Fruit fly (Drosophila melanogaster) whole organism, embryonic: ENCODE data around the gene CG32459.

ENCODE experiments used
- B-H1 ChIP-seq: fragments of 200-800 bp; sonication (Bioruptor generic); IDR thresholded peaks from 3 replicates; pipeline ENCODE4 v1.3.6; 2022; ENCODE audit warnings: missing biosample characterization, missing genetic modification characterization
- CG11398 ChIP-seq: fragments of 200-800 bp; sonication (Bioruptor generic); optimal IDR thresholded peaks from 2 replicates; lab custom pipeline; 2016; ENCODE audit warnings: missing biosample characterization, missing genetic modification characterization
- CG11456 ChIP-seq: fragments of 200-800 bp; sonication (Bioruptor generic); IDR thresholded peaks from 3 replicates; pipeline ENCODE4 v1.3.6; 2022; ENCODE audit warnings: missing biosample characterization, missing genetic modification characterization
- CG11696 ChIP-seq: fragments of 200-800 bp; sonication (Bioruptor generic); IDR thresholded peaks from 2 replicates; pipeline ENCODE4 v1.3.6; 2022; ENCODE audit warnings: missing biosample characterization, missing genetic modification characterization
- CG12942 ChIP-seq: fragments of 200-800 bp; sonication (Bioruptor generic); optimal IDR thresholded peaks from 3 replicates; lab custom pipeline; 2016; ENCODE audit warnings: missing biosample characterization, missing genetic modification characterization
- CG14014 ChIP-seq: fragments of 200-800 bp; sonication (Bioruptor generic); IDR thresholded peaks from 2 replicates; pipeline ENCODE4 v1.3.6; 2022; ENCODE audit warnings: missing biosample characterization, missing genetic modification characterization
- CG14710 ChIP-seq: fragments of 200-800 bp; sonication (Bioruptor generic); optimal IDR thresholded peaks from 3 replicates; lab custom pipeline; 2019; ENCODE audit warnings: missing biosample characterization, mild to moderate bottlenecking, missing genetic modification characterization, moderate library complexity
- CG15269 ChIP-seq: fragments of 200-800 bp; sonication (Bioruptor generic); optimal IDR thresholded peaks from 2 replicates; lab custom pipeline; 2018; ENCODE audit warnings: missing biosample characterization, mild to moderate bottlenecking, missing genetic modification characterization, moderate library complexity
- CG1603 ChIP-seq: fragments of 200-800 bp; sonication (Bioruptor generic); optimal IDR thresholded peaks from 2 replicates; lab custom pipeline; 2019; ENCODE audit warnings: missing biosample characterization, mild to moderate bottlenecking, missing genetic modification characterization, moderate library complexity
- CG1647 ChIP-seq: fragments of 200-800 bp; sonication (Bioruptor generic); optimal IDR thresholded peaks from 3 replicates; lab custom pipeline; 2016; ENCODE audit warnings: missing biosample characterization, missing genetic modification characterization
- CG17385 ChIP-seq: fragments of 200-800 bp; sonication (Bioruptor generic); optimal IDR thresholded peaks from 3 replicates; lab custom pipeline; 2018; ENCODE audit warnings: missing biosample characterization, mild to moderate bottlenecking, missing genetic modification characterization
- CG18619 ChIP-seq: fragments of 200-800 bp; sonication (Bioruptor generic); optimal IDR thresholded peaks from 3 replicates; lab custom pipeline; 2017; ENCODE audit warnings: missing biosample characterization, mild to moderate bottlenecking, missing genetic modification characterization
- CG30431 ChIP-seq: fragments of 200-800 bp; sonication (Bioruptor generic); optimal IDR thresholded peaks from 2 replicates; lab custom pipeline; 2017; ENCODE audit warnings: missing biosample characterization, missing genetic modification characterization
- CG3163 ChIP-seq: fragments of 200-800 bp; sonication (Bioruptor generic); optimal IDR thresholded peaks from 3 replicates; lab custom pipeline; 2016; ENCODE audit warnings: missing biosample characterization, missing genetic modification characterization
- CG34224 ChIP-seq: fragments of 200-800 bp; sonication (Bioruptor generic); IDR thresholded peaks from 3 replicates; pipeline ENCODE4 v1.3.6; 2022; ENCODE audit warnings: missing biosample characterization, missing genetic modification characterization; ENCODE audit not compliant: partially characterized antibody
- CG34376 ChIP-seq: fragments of 200-800 bp; sonication (Bioruptor generic); optimal IDR thresholded peaks from 2 replicates; lab custom pipeline; 2018; ENCODE audit warnings: missing biosample characterization, mild to moderate bottlenecking, missing genetic modification characterization
- CG6175 ChIP-seq: fragments of 200-800 bp; sonication (Bioruptor generic); IDR thresholded peaks from 3 replicates; pipeline ENCODE4 v1.3.6; 2022; ENCODE audit warnings: missing biosample characterization, missing genetic modification characterization
- CG6791 ChIP-seq: fragments of 200-800 bp; sonication (Bioruptor generic); IDR thresholded peaks from 3 replicates; pipeline ENCODE4 v1.3.6; 2022; ENCODE audit warnings: missing biosample characterization, missing genetic modification characterization; ENCODE audit not compliant: partially characterized antibody
- CG7745 ChIP-seq: fragments of 200-800 bp; sonication (Bioruptor generic); optimal IDR thresholded peaks from 2 replicates; lab custom pipeline; 2018; ENCODE audit warnings: missing biosample characterization, mild to moderate bottlenecking, missing genetic modification characterization, moderate library complexity
- CG7963 ChIP-seq: fragments of 200-800 bp; sonication (Bioruptor generic); IDR thresholded peaks from 3 replicates; pipeline ENCODE4 v1.3.6; 2022; ENCODE audit warnings: missing biosample characterization, missing genetic modification characterization; ENCODE audit not compliant: partially characterized antibody
- CG8924 ChIP-seq: fragments of 200-800 bp; optimal IDR thresholded peaks from 3 replicates; lab custom pipeline; 2019; ENCODE audit warnings: missing biosample characterization, mild to moderate bottlenecking, missing genetic modification characterization, moderate library complexity
- CG9215 ChIP-seq: fragments of 200-800 bp; sonication (Bioruptor generic); IDR thresholded peaks from 2 replicates; pipeline ENCODE4 v1.3.6; 2022; ENCODE audit warnings: missing biosample characterization, missing genetic modification characterization
- CrebB ChIP-seq: fragments of 200-800 bp; sonication (Bioruptor generic); optimal IDR thresholded peaks from 3 replicates; lab custom pipeline; 2018; ENCODE audit warnings: missing biosample characterization, mild to moderate bottlenecking, missing genetic modification characterization
- Dref ChIP-seq: fragments of 200-800 bp; sonication (Bioruptor generic); IDR thresholded peaks from 2 replicates; pipeline ENCODE4 v1.3.6; 2022; ENCODE audit warnings: missing biosample characterization, missing genetic modification characterization
- E2f2 ChIP-seq: fragments of 200-800 bp; sonication (Bioruptor generic); IDR thresholded peaks from 2 replicates; pipeline ENCODE4 v1.3.6; 2022; ENCODE audit warnings: missing biosample characterization, missing genetic modification characterization
- Hr51 ChIP-seq, 2 experiments: fragments of 200-800 bp; sonication (Bioruptor generic); optimal IDR thresholded peaks; 2 replicates in 1 of 2; 3 replicates in 1 of 2; lab custom pipeline; 2016 to 2018; ENCODE audit warnings: missing biosample characterization in 2 of 2, missing genetic modification characterization in 2 of 2, mild to moderate bottlenecking in 1 of 2, moderate library complexity in 1 of 2
- NfI ChIP-seq: fragments of 200-800 bp; sonication (Bioruptor generic); optimal IDR thresholded peaks from 3 replicates; lab custom pipeline; 2018; ENCODE audit warnings: missing biosample characterization, mild to moderate bottlenecking, missing genetic modification characterization, moderate library complexity
- Trl ChIP-seq, 3 experiments: fragments of >200 bp in 2 of 3; fragments of 200-800 bp in 1 of 3; sonication (Bioruptor generic) in 1 of 3; optimal IDR thresholded peaks; 2 replicates in 1 of 3; 3 replicates in 2 of 3; lab custom pipeline; 2016 to 2017; ENCODE audit warnings: missing biosample characterization in 1 of 3, missing genetic modification characterization in 1 of 3
- ap ChIP-seq: fragments of 200-800 bp; sonication (Bioruptor generic); IDR thresholded peaks from 2 replicates; pipeline ENCODE4 v1.3.6; 2022; ENCODE audit warnings: missing biosample characterization, missing genetic modification characterization
- az2 ChIP-seq: fragments of 200-800 bp; sonication (Bioruptor generic); optimal IDR thresholded peaks from 3 replicates; lab custom pipeline; 2016; ENCODE audit warnings: missing biosample characterization, missing genetic modification characterization
- bbx ChIP-seq: fragments of 200-800 bp; sonication (Bioruptor generic); IDR thresholded peaks from 2 replicates; pipeline ENCODE4 v1.3.6; 2022; ENCODE audit warnings: missing biosample characterization, missing genetic modification characterization; ENCODE audit not compliant: partially characterized antibody
- btn ChIP-seq: fragments of 200-800 bp; sonication (Bioruptor generic); optimal IDR thresholded peaks from 2 replicates; lab custom pipeline; 2016; ENCODE audit warnings: missing biosample characterization, missing genetic modification characterization
- caup ChIP-seq: fragments of 200-800 bp; sonication (Bioruptor generic); optimal IDR thresholded peaks from 3 replicates; lab custom pipeline; 2017; ENCODE audit warnings: missing biosample characterization, mild to moderate bottlenecking, missing genetic modification characterization, moderate library complexity; ENCODE audit not compliant: severe bottlenecking
- chif ChIP-seq, 2 experiments: fragments of 200-800 bp; sonication (Bioruptor generic); optimal IDR thresholded peaks; 3 replicates each; lab custom pipeline; 2016; ENCODE audit warnings: missing biosample characterization in 2 of 2, missing genetic modification characterization in 2 of 2
- ci ChIP-seq: fragments of 200-800 bp; sonication (Bioruptor generic); IDR thresholded peaks from 3 replicates; pipeline ENCODE4 v1.3.6; 2022; ENCODE audit warnings: missing biosample characterization, missing genetic modification characterization
- cwo ChIP-seq: fragments of 200-800 bp; sonication (Bioruptor generic); optimal IDR thresholded peaks from 3 replicates; lab custom pipeline; 2017; ENCODE audit warnings: missing biosample characterization, missing genetic modification characterization, mild to moderate bottlenecking, moderate library complexity, missing genetic modification reagents
- dpn ChIP-seq, 2 experiments: fragments of 200-800 bp; sonication (Bioruptor generic); optimal IDR thresholded peaks; 3 replicates each; lab custom pipeline; 2016; ENCODE audit warnings: missing biosample characterization in 2 of 2, missing genetic modification characterization in 2 of 2
- esg ChIP-seq: fragments of 200-800 bp; sonication (Bioruptor generic); conservative IDR thresholded peaks from 2 replicates; pipeline ENCODE4 v1.3.6; 2022; ENCODE audit warnings: missing biosample characterization, missing genetic modification characterization
- jumu ChIP-seq: fragments of 200-800 bp; sonication (Bioruptor generic); optimal IDR thresholded peaks from 3 replicates; lab custom pipeline; 2016; ENCODE audit warnings: missing biosample characterization, missing genetic modification characterization
- lbe ChIP-seq: fragments of 200-800 bp; sonication (Bioruptor generic); optimal IDR thresholded peaks from 2 replicates; lab custom pipeline; 2016; ENCODE audit warnings: missing biosample characterization, mild to moderate bottlenecking, missing genetic modification characterization
- mam ChIP-seq: fragments of 200-800 bp; sonication (Bioruptor generic); optimal IDR thresholded peaks from 3 replicates; lab custom pipeline; 2016; ENCODE audit warnings: missing biosample characterization, missing genetic modification characterization
- nerfin-2 ChIP-seq: fragments of 200-800 bp; sonication (Bioruptor generic); IDR thresholded peaks from 2 replicates; pipeline ENCODE4 v1.3.6; 2022; ENCODE audit warnings: missing biosample characterization, missing genetic modification characterization; ENCODE audit not compliant: partially characterized antibody
- nom ChIP-seq: fragments of 200-800 bp; sonication (Bioruptor generic); optimal IDR thresholded peaks from 2 replicates; lab custom pipeline; 2017; ENCODE audit warnings: missing biosample characterization, missing genetic modification characterization, mild to moderate bottlenecking, moderate library complexity, missing genetic modification reagents
- pum ChIP-seq: fragments of 200-800 bp; sonication (Bioruptor generic); optimal IDR thresholded peaks from 2 replicates; lab custom pipeline; 2016; ENCODE audit warnings: missing biosample characterization, missing genetic modification characterization
- rib ChIP-seq: fragments of 200-800 bp; sonication (Bioruptor generic); IDR thresholded peaks from 2 replicates; pipeline ENCODE4 v1.3.6; 2022; ENCODE audit warnings: missing biosample characterization, missing genetic modification characterization
- row ChIP-seq: fragments of 200-800 bp; sonication (Bioruptor generic); IDR thresholded peaks from 3 replicates; pipeline ENCODE4 v1.3.6; 2022; ENCODE audit warnings: missing biosample characterization, missing genetic modification characterization
- sqz ChIP-seq: fragments of 200-800 bp; sonication (Bioruptor generic); optimal IDR thresholded peaks from 3 replicates; lab custom pipeline; 2018; ENCODE audit warnings: missing biosample characterization, mild to moderate bottlenecking, missing genetic modification characterization
- unc-4 ChIP-seq: fragments of 200-800 bp; sonication (Bioruptor generic); IDR thresholded peaks from 2 replicates; pipeline ENCODE4 v1.3.6; 2022; ENCODE audit warnings: missing biosample characterization, missing genetic modification characterization; ENCODE audit not compliant: partially characterized antibody
- wdn ChIP-seq: fragments of 200-800 bp; sonication (Bioruptor generic); IDR thresholded peaks from 2 replicates; pipeline ENCODE4 v1.3.6; 2022; ENCODE audit warnings: missing biosample characterization, missing genetic modification characterization

Gene CG32459

dm6 chr3L:22868070-22868469, 12.2 kb upstream of the CG32459 start, which contains the start of gene EMC4 (continued):
- no peak for TF ChIP-seq CG7745 (tag; lab: Kevin White, UChicago)
- TF ChIP-seq B-H1 (GFP tag; lab: Robert Waterston, UW), result no peak
- peak; percentile 52 for TF ChIP-seq NfI (GFP tag; lab: Kevin White, UChicago)
- TF ChIP-seq Dref (GFP tag; lab: Robert Waterston, UW), result peak; percentile 93
- TF ChIP-seq sqz (GFP tag; lab: Kevin White, UChicago), result peak; percentile 21
- peak; percentile 50; the same call in 1 of the 3 replicates for TF ChIP-seq CG7963 (GFP tag; lab: Robert Waterston, UW)
- TF ChIP-seq CG18619 (GFP tag; lab: Kevin White, UChicago), result peak; percentile 7
- no peak for TF ChIP-seq CG11696 (GFP tag; lab: Robert Waterston, UW)
- peak; percentile 61 for TF ChIP-seq CG14710
- TF ChIP-seq row (GFP tag; lab: Robert Waterston, UW), result peak; percentile 30; the same call in 1 of the 3 replicates
- TF ChIP-seq CG34376 (GFP tag; lab: Kevin White, UChicago), result peak; percentile 53
- peak; percentile 97 for TF ChIP-seq E2f2 (GFP tag; lab: Robert Waterston, UW)
- peak; percentile 40; the same call in 1 of the 2 replicates for TF ChIP-seq nerfin-2 (GFP tag; lab: Robert Waterston, UW)
- TF ChIP-seq CG15269 (tag; lab: Kevin White, UChicago), result peak; percentile 14
- TF ChIP-seq CG30431 (GFP tag; lab: Kevin White, UChicago), result no peak
- peak; percentile 72 for TF ChIP-seq CG34224 (GFP tag; lab: Robert Waterston, UW)
- TF ChIP-seq CG1647, result peak; percentile 24
- no peak for TF ChIP-seq pum (GFP tag; lab: Kevin White, UChicago)
- TF ChIP-seq CG17385, result peak; percentile 47
- TF ChIP-seq CrebB, result no peak
- TF ChIP-seq wdn (GFP tag; lab: Robert Waterston, UW), result no peak
- TF ChIP-seq esg (GFP tag; lab: Robert Waterston, UW), result no peak
- peak; percentile 33 for TF ChIP-seq nom (GFP tag; lab: Kevin White, UChicago)
- TF ChIP-seq ap (GFP tag; lab: Robert Waterston, UW), result no peak
- TF ChIP-seq CG6175 (GFP tag; lab: Robert Waterston, UW), result peak; percentile 21; the same call in 1 of the 3 replicates
- TF ChIP-seq bbx (GFP tag; lab: Robert Waterston, UW), result peak; percentile 76
- peak; percentile 23 for TF ChIP-seq CG12942 (GFP tag; lab: Kevin White, UChicago)
- peak; percentile 70 for TF ChIP-seq mam (GFP tag; lab: Kevin White, UChicago)
- TF ChIP-seq rib (GFP tag; lab: Robert Waterston, UW), result peak; percentile 50; the same call in 1 of the 2 replicates
- TF ChIP-seq CG14014, result peak; percentile 44; the same call in 1 of the 2 replicates
- TF ChIP-seq CG8924 (tag; lab: Kevin White, UChicago), result peak; percentile 56
- TF ChIP-seq lbe (GFP tag; lab: Kevin White, UChicago), result peak; percentile 80
- TF ChIP-seq CG3163 (GFP tag; lab: Kevin White, UChicago), result peak; percentile 39
- TF ChIP-seq az2 (GFP tag; lab: Kevin White, UChicago), result peak; percentile 15
- TF ChIP-seq chif (GFP tag; optimal IDR thresholded peaks at IDR 0.05; lab: Kevin White, UChicago), result peak; percentile 22 to 51
- TF ChIP-seq dpn (GFP tag; optimal IDR thresholded peaks at IDR 0.05; lab: Kevin White, UChicago), result peak; percentile 53 to 62
- TF ChIP-seq Hr51 (GFP tag; optimal IDR thresholded peaks at IDR 0.05; lab: Kevin White, UChicago), result peak; percentile 8 to 47
- peak; percentile 57 for TF ChIP-seq CG1603 (tag; lab: Kevin White, UChicago)
- no peak for TF ChIP-seq Trl (optimal IDR thresholded peaks at IDR 0.05; lab: Kevin White, UChicago)
- peak; percentile 42 for TF ChIP-seq Trl (GFP tag; optimal IDR thresholded peaks at IDR 0.05; lab: Kevin White, UChicago)
- no peak for TF ChIP-seq CG9215
- TF ChIP-seq CG6791, result peak; percentile 79
- peak; percentile 63 for TF ChIP-seq caup (GFP tag; lab: Kevin White, UChicago)
- TF ChIP-seq ci (GFP tag; lab: Robert Waterston, UW), result peak; percentile 61; the same call in 1 of the 3 replicates
- TF ChIP-seq CG11456 (GFP tag; lab: Robert Waterston, UW), result peak; percentile 36; the same call in 2 of the 3 replicates
- peak; percentile 23 for TF ChIP-seq jumu
- no peak for TF ChIP-seq btn (GFP tag; lab: Kevin White, UChicago)
- TF ChIP-seq CG11398 (GFP tag; lab: Kevin White, UChicago), result peak; percentile 23
- TF ChIP-seq unc-4 (GFP tag; lab: Robert Waterston, UW), result peak; percentile 72
- TF ChIP-seq cwo (GFP tag; lab: Kevin White, UChicago), result peak; percentile 6
